Fruit fly (Drosophila melanogaster) whole organism: ENCODE results near the gene Npc2a.

ENCODE experiments used
- CG8478 ChIP-seq: fragments of >200 bp; optimal IDR thresholded peaks from 2 replicates; lab custom pipeline; 2018; ENCODE audit warnings: inconsistent platforms
- Dll ChIP-seq: fragments of >200 bp; optimal IDR thresholded peaks from 2 replicates; lab custom pipeline; 2017
- EcR ChIP-seq, 2 experiments: fragments of >200 bp; optimal IDR thresholded peaks; 2 replicates each; lab custom pipeline; 2017; ENCODE audit warnings: missing biosample characterization in 2 of 2, missing genetic modification characterization in 2 of 2, missing genetic modification reagents in 2 of 2
- pan ChIP-seq: fragments of >200 bp; optimal IDR thresholded peaks from 2 replicates; lab custom pipeline; 2017
- psq ChIP-seq: fragments of >200 bp; optimal IDR thresholded peaks from 2 replicates; lab custom pipeline; 2017
- usp ChIP-seq: fragments of >200 bp; optimal IDR thresholded peaks from 2 replicates; lab custom pipeline; 2017; ENCODE audit warnings: missing biosample characterization, missing genetic modification characterization, mixed read lengths

The Npc2a gene

dm6 chr2L:2031522-2031921 is 43.4 kb downstream of the Npc2a start:
- no peak for TF ChIP-seq CG8478 (lab: Kevin White, UChicago)
- TF ChIP-seq psq (lab: Kevin White, UChicago), result no peak
- TF ChIP-seq EcR (GFP tag; optimal IDR thresholded peaks at IDR 0.05; lab: Kevin White, UChicago), result no peak
- no peak for TF ChIP-seq usp
- no peak for TF ChIP-seq Dll
- TF ChIP-seq pan (lab: Kevin White, UChicago), result no peak

dm6 chr2L:2032076-2032475 is 44.0 kb downstream of the Npc2a start:
- no peak for TF ChIP-seq pan (lab: Kevin White, UChicago)
- TF ChIP-seq CG8478 (lab: Kevin White, UChicago), result no peak
- no peak for TF ChIP-seq EcR (GFP tag; optimal IDR thresholded peaks at IDR 0.05; lab: Kevin White, UChicago)

dm6 chr2L:2035941-2036340 is 47.9 kb downstream of the Npc2a start, which contains the start of gene CG42296:
CG42296 (minus strand) TSS chr2L:2036041.
- TF ChIP-seq usp (no peak), CG8478 (lab: Kevin White, UChicago) (no peak), pan (lab: Kevin White, UChicago) (no peak), Dll (no peak), psq (lab: Kevin White, UChicago) (no peak), EcR (GFP tag; optimal IDR thresholded peaks at IDR 0.05; lab: Kevin White, UChicago) (no peak)

dm6 chr2L:2037165-2037550 is 49.1 kb downstream of the Npc2a start, which contains the start of gene lectin-22C:
lectin-22C (minus strand) TSS chr2L:2037265.
- no peak for TF ChIP-seq CG8478 (lab: Kevin White, UChicago)
- TF ChIP-seq Dll, result no peak
- TF ChIP-seq pan (lab: Kevin White, UChicago), result no peak
- no peak for TF ChIP-seq EcR (GFP tag; optimal IDR thresholded peaks at IDR 0.05; lab: Kevin White, UChicago)
- no peak for TF ChIP-seq psq (lab: Kevin White, UChicago)
- TF ChIP-seq usp, result no peak

- TF ChIP-seq usp (no peak), pan (lab: Kevin White, UChicago) (no peak), EcR (GFP tag; optimal IDR thresholded peaks at IDR 0.05; lab: Kevin White, UChicago) (no peak), CG8478 (lab: Kevin White, UChicago) (peak; percentile 49), Dll (no peak), psq (lab: Kevin White, UChicago) (no peak)
Observed at dm6 chr2L:2037551-2038252, 49.6 kb downstream of the Npc2a start.
